Fruit fly (Drosophila melanogaster) whole organism, pupa: ENCODE measurements around the gene Hip14.

Experiments
- CG10348 ChIP-seq: fragments of 200-800 bp; sonication (Bioruptor generic); IDR thresholded peaks from 2 replicates; pipeline ENCODE4 v1.3.6; 2022; ENCODE audit warnings: missing biosample characterization, missing genetic modification characterization
- CG12605 ChIP-seq: fragments of 200-800 bp; sonication (Bioruptor generic); IDR thresholded peaks from 2 replicates; pipeline ENCODE4 v1.3.6; 2022; ENCODE audit warnings: missing biosample characterization, missing genetic modification characterization
- CG4496 ChIP-seq: fragments of 200-800 bp; sonication (Bioruptor generic); IDR thresholded peaks from 3 replicates; pipeline ENCODE4 v1.3.6; 2022; ENCODE audit warnings: missing biosample characterization, missing genetic modification characterization
- CG8159 ChIP-seq: fragments of 200-800 bp; sonication (Bioruptor generic); optimal IDR thresholded peaks from 3 replicates; lab custom pipeline; 2018; ENCODE audit warnings: missing biosample characterization, mild to moderate bottlenecking, missing genetic modification characterization, moderate library complexity
- gl ChIP-seq: fragments of 200-800 bp; sonication (Bioruptor generic); optimal IDR thresholded peaks from 2 replicates; lab custom pipeline; 2018; ENCODE audit warnings: missing biosample characterization, mild to moderate bottlenecking, missing genetic modification characterization

DNA sequence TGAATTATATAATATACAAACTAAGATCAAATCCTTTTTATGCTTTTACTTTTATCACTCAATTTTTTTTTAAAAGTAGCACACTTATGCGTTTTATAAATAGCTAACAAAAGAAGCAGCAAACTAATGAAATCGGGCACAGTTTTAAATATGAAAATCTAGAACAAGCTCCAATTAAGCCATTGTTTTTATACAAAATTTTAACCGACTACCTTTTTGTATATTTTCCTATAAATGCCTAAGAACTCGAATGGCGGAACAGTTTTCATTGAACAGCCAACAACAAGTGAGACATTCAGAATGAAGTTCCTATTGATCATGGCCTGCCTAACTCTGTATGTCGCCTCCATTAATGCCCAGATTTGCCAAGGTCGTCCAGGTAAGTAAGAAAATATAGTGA lies 46.2 kb downstream of the Hip14 start, which contains the start of gene CG42538:
- no peak for TF ChIP-seq CG10348 (GFP tag; lab: Robert Waterston, UW)
- no peak for TF ChIP-seq CG4496 (GFP tag; lab: Robert Waterston, UW)
- TF ChIP-seq CG12605 (GFP tag; lab: Robert Waterston, UW) = no peak
- no peak for TF ChIP-seq CG8159 (tag; lab: Kevin White, UChicago)
- TF ChIP-seq gl = no peak
